Worm (Caenorhabditis elegans) whole organism, L3 larva: Measurements from ENCODE around the gene K05F1.10.

Source experiments
- nfya-1 ChIP-seq: sonication (generic microtip); optimal IDR thresholded peaks from 2 replicates; lab custom pipeline; 2017; ENCODE audit warnings: missing genetic modification characterization, mild to moderate bottlenecking, missing compliant biosample characterization, antibody characterized with exemption, moderate library complexity; ENCODE audit not compliant: insufficient read depth
- nhr-12 ChIP-seq: fragments of 150-350 bp; optimal IDR thresholded peaks from 2 replicates; lab custom pipeline; 2014; ENCODE audit warnings: missing biosample characterization, missing genetic modification characterization
- pqm-1 ChIP-seq: fragments of 150-350 bp; optimal IDR thresholded peaks from 2 replicates; lab custom pipeline; 2017; ENCODE audit warnings: missing biosample characterization, missing genetic modification characterization, inconsistent platforms

DNA sequence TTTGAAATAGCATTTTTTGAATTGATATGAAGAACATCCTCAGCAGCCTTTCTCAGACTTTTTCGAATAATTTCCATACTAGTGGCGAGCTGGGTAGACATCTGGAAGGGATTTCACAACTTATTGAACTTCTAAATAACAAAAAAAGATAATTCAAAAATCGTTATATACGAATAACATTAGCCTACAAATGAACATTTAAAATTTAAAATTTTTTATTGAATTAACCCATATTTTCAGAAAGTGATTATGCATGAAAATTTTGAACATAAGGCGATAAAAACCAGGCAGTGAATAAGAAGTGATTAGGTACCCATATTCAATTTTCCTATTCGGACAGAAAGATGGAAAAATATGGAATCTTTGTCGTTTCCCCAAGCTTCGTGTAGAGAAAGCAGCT, 23.2 kb upstream of the K05F1.10 start, which contains the start of gene ZK1248.11:
- TF ChIP-seq nhr-12 (tag; lab: Kevin White, UChicago): no peak
- TF ChIP-seq nfya-1 (tag; lab: Kevin White, UChicago): no peak
- TF ChIP-seq pqm-1 (tag; lab: Kevin White, UChicago): no peak
